Fruit fly (Drosophila melanogaster): ENCODE measurements around the gene CG7201.

The CG7201 gene

DNA sequence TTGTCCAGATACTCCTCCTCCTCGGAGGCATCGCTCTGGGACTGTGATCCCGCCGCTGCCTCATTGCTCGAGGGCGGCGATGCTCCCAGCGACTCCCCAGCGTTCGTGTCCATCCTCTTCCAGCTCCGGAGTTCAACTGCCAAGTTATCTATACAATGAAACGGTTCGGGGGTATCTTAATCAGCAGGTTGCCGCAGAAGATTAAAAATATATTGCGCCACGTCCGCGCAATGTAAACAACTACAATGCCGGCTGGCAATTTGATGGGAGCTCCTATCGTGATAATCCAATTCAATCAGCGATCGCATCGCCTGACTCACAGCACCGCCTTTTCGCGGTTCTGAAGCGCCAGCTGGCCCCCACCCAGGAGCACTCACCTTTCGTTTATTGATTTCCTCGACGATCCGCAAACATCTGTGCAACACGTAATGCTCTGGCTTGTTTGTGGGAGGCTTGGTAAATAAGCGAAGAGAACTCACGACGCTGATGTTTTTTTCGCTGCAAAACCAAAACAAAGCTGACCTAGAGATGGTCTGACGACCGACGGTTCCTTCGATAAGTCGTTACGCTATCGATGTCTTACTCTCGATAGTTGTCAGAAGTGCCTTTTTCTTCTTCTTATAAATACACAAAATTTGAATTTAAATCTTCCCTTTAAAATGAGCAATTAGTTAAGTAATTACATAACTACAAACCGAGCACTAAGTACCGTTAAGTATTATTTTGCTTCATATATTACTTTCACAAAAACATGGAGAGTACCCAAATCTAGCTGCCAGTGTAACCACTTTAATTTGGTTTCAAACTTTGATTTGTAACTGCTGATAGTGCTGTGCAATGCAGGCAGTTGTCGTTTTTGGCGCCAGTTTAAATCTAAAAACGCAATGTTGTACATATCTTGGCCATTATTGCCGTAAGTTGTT lies 5.5 kb downstream of the CG7201 start, which contains the start of gene cert (continued):
- TF ChIP-seq Abd-B (GFP tag; optimal IDR thresholded peaks at IDR 0.05) (peak; percentile 16), CG11398 (GFP tag; optimal IDR thresholded peaks at IDR 0.05) (no peak), ATbp (GFP tag; optimal IDR thresholded peaks at IDR 0.05) (no peak), CG8359 (GFP tag; optimal IDR thresholded peaks at IDR 0.05; ENCODE audit: borderline replicate concordance) (no peak), E2f2 (GFP tag; IDR thresholded peaks at IDR 0.05) (peak; percentile 92), MTF-1 (GFP tag; optimal IDR thresholded peaks at IDR 0.05; ENCODE audit: borderline replicate concordance) (no peak), CG11093 (GFP tag; IDR thresholded peaks at IDR 0.05) (no peak), CG9609 (GFP tag; optimal IDR thresholded peaks at IDR 0.05) (no peak), zen2 (GFP tag; IDR thresholded peaks at IDR 0.05; ENCODE audit: partially characterized antibody) (peak; percentile 66), Ptx1 (GFP tag; IDR thresholded peaks at IDR 0.05) (no peak), Ssrp (tag; optimal IDR thresholded peaks at IDR 0.05) (no peak), so (GFP tag; IDR thresholded peaks at IDR 0.05) (no peak), ase (GFP tag; IDR thresholded peaks at IDR 0.05) (no peak), CG9727 (GFP tag; optimal IDR thresholded peaks at IDR 0.05) (peak; percentile 28), Poxn (GFP tag; IDR thresholded peaks at IDR 0.05) (no peak), CG14441 (GFP tag; IDR thresholded peaks at IDR 0.05) (no peak), Doc2 (GFP tag; IDR thresholded peaks at IDR 0.05) (no peak), CG17361 (GFP tag; IDR thresholded peaks at IDR 0.05) (peak; percentile 63; the same call in 2 of the 3 replicates), insv (GFP tag; optimal IDR thresholded peaks at IDR 0.05) (no peak), CG9817 (tag; optimal IDR thresholded peaks at IDR 0.05) (no peak), pb (GFP tag; optimal IDR thresholded peaks at IDR 0.05) (no peak), bsh (GFP tag; optimal IDR thresholded peaks at IDR 0.05) (no peak), CG4820 (GFP tag; optimal IDR thresholded peaks at IDR 0.05) (no peak), Gsc (GFP tag; IDR thresholded peaks at IDR 0.05) (no peak), CG7357 (GFP tag; IDR thresholded peaks at IDR 0.05) (no peak), CG43689 (GFP tag; IDR thresholded peaks at IDR 0.05) (no peak), CG8089 (GFP tag; optimal IDR thresholded peaks at IDR 0.05) (no peak), CG34224 (GFP tag; IDR thresholded peaks at IDR 0.05; ENCODE audit: partially characterized antibody) (peak; percentile 73), CG7271 (tag; optimal IDR thresholded peaks at IDR 0.05) (no peak), Lpt (GFP tag; optimal IDR thresholded peaks at IDR 0.05) (no peak), gcm2 (GFP tag; optimal IDR thresholded peaks at IDR 0.05) (no peak), CG3065 (GFP tag; optimal IDR thresholded peaks at IDR 0.05) (no peak), shn (GFP tag; optimal IDR thresholded peaks at IDR 0.05) (peak; percentile 29), grn (GFP tag; optimal IDR thresholded peaks at IDR 0.05) (peak; percentile 97), Trl (optimal IDR thresholded peaks at IDR 0.05) (no peak), Trl (GFP tag; optimal IDR thresholded peaks at IDR 0.05) (peak; percentile 4), Lim3 (GFP tag; IDR thresholded peaks at IDR 0.05) (no peak), slp2 (GFP tag; optimal IDR thresholded peaks at IDR 0.05) (no peak), Adf1 (GFP tag; IDR thresholded peaks at IDR 0.05) (peak; percentile 17), Tbp (GFP tag; optimal IDR thresholded peaks at IDR 0.05) (no peak), Fer1 (GFP tag; optimal IDR thresholded peaks at IDR 0.05) (peak; percentile 44), NFAT (GFP tag; IDR thresholded peaks at IDR 0.05) (no peak), Camta (GFP tag; optimal IDR thresholded peaks at IDR 0.05) (no peak), CG7928 (GFP tag; optimal IDR thresholded peaks at IDR 0.05) (no peak), Chrac-16 (GFP tag; optimal IDR thresholded peaks at IDR 0.05) (peak; percentile 22), cad (GFP tag; optimal IDR thresholded peaks at IDR 0.05) (no peak), stc (GFP tag; IDR thresholded peaks at IDR 0.05) (peak; percentile 36; the same call in 1 of the 2 replicates), fd64A (GFP tag; optimal IDR thresholded peaks at IDR 0.05) (no peak), corto (GFP tag; optimal IDR thresholded peaks at IDR 0.05) (no peak), org-1 (GFP tag; optimal IDR thresholded peaks at IDR 0.05) (no peak)

Data from whole organism, embryonic.